Worm (Caenorhabditis elegans) whole organism, midembryonic: ENCODE data around the gene peli-1.
A peak's percentile ranks its signal among the peaks of the same experiment; 100 is the strongest.
"Not testable (repeated sequence)": the region's sequence is repeated elsewhere in the genome, so short reads cannot be mapped to it uniquely, and the experiment has no call there.

ENCODE experiments used
- T22C8.4 ChIP-seq: fragments of 200-800 bp; sonication (Bioruptor generic); IDR thresholded peaks from 2 replicates; pipeline ENCODE4 v1.3.6; 2022; ENCODE audit warnings: missing genetic modification characterization, missing compliant biosample characterization
- cog-1 ChIP-seq: sonication (generic microtip); optimal IDR thresholded peaks from 2 replicates; lab custom pipeline; 2016; ENCODE audit warnings: missing genetic modification characterization, missing compliant biosample characterization
- flt-1 ChIP-seq: fragments of 200-800 bp; sonication (Bioruptor generic); IDR thresholded peaks from 2 replicates; pipeline ENCODE4 v1.3.6; 2022; ENCODE audit warnings: missing genetic modification characterization, missing compliant biosample characterization
- klf-2 ChIP-seq: fragments of 200-800 bp; sonication (Bioruptor generic); conservative IDR thresholded peaks from 2 replicates; pipeline ENCODE4 v1.3.6; 2022; ENCODE audit warnings: missing genetic modification reagents, missing genetic modification characterization, missing compliant biosample characterization
- med-1 ChIP-seq: sonication (generic microtip); optimal IDR thresholded peaks from 2 replicates; lab custom pipeline; 2017; ENCODE audit warnings: missing genetic modification characterization, mild to moderate bottlenecking, missing compliant biosample characterization, antibody characterized with exemption, missing genetic modification reagents; ENCODE audit not compliant: insufficient read depth
- ref-1 ChIP-seq: fragments of 200-800 bp; sonication (Bioruptor generic); conservative IDR thresholded peaks from 2 replicates; pipeline ENCODE4 v1.3.6; 2022; ENCODE audit warnings: missing genetic modification reagents, missing genetic modification characterization, missing compliant biosample characterization
- tab-1 ChIP-seq: fragments of 200-800 bp; sonication (Bioruptor generic); IDR thresholded peaks from 2 replicates; pipeline ENCODE4 v1.3.6; 2022; ENCODE audit warnings: missing genetic modification characterization, missing compliant biosample characterization
- ztf-23 ChIP-seq: fragments of 200-800 bp; sonication (Bioruptor generic); IDR thresholded peaks from 2 replicates; pipeline ENCODE4 v1.3.6; 2022; ENCODE audit warnings: missing genetic modification reagents, missing genetic modification characterization, missing compliant biosample characterization
- ztf-29 ChIP-seq: fragments of 200-800 bp; sonication (Bioruptor generic); IDR thresholded peaks from 2 replicates; pipeline ENCODE4 v1.3.6; 2022; ENCODE audit warnings: missing genetic modification reagents, missing genetic modification characterization, missing compliant biosample characterization

The peli-1 gene

DNA sequence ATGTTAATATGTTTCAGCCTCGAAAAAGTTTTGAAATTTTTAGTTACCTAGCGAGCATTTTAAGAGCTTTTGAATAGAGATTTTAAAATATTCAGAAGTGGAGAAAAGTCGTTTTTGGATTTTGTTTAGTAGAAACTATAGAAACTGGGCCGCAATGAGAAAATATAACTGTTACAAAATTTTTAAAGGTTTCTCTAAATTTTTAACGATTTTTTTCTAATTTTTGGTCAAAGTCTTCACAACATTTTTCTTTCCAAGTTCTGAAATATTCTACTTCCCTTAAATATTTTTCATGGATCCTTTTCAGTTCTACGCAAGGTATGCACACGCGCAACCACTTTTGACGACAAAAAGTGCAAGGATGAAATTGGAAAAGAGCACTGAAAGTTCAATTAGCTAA, at the start of gene peli-1:
Gene peli-1 (plus strand): TSS at position 301 of the 400 bp plus-strand sequence.
- TF ChIP-seq klf-2 (no peak), ztf-23 (GFP tag; lab: Robert Waterston, UW) (no peak), ref-1 (GFP tag; lab: Robert Waterston, UW) (no peak), ztf-29 (GFP tag; lab: Robert Waterston, UW) (no peak), tab-1 (no peak), cog-1 (tag; lab: Kevin White, UChicago) (no peak), T22C8.4 (GFP tag; lab: Robert Waterston, UW) (no peak), flt-1 (GFP tag; lab: Robert Waterston, UW) (no peak), med-1 (GFP tag; lab: Kevin White, UChicago) (no peak)

ce11 chrV:5660604-5661209, 44.9 kb upstream of the peli-1 start, which contains the start of the genes mut-14 and C14C11.2:
Gene mut-14 (minus strand): TSS chrV:5660704.
Gene C14C11.2 (plus strand): TSS chrV:5661159.
- TF ChIP-seq tab-1 (no peak), flt-1 (GFP tag; lab: Robert Waterston, UW) (no peak), cog-1 (tag; lab: Kevin White, UChicago) (no peak), ztf-29 (GFP tag; lab: Robert Waterston, UW) (no peak), T22C8.4 (GFP tag; lab: Robert Waterston, UW) (no peak), ztf-23 (GFP tag; lab: Robert Waterston, UW) (no peak), med-1 (GFP tag; lab: Kevin White, UChicago) (no peak), ref-1 (GFP tag; lab: Robert Waterston, UW) (no peak), klf-2 (no peak)

- not testable (repeated sequence) for TF ChIP-seq med-1 (GFP tag; lab: Kevin White, UChicago); ztf-29 (GFP tag; lab: Robert Waterston, UW); T22C8.4 (GFP tag; lab: Robert Waterston, UW)
Observed at ce11 chrV:5663317-5663716, 42.3 kb upstream of the peli-1 start, which contains the start of gene C14C11.1. Gene C14C11.1 (plus strand): TSS chrV:5663617.

DNA sequence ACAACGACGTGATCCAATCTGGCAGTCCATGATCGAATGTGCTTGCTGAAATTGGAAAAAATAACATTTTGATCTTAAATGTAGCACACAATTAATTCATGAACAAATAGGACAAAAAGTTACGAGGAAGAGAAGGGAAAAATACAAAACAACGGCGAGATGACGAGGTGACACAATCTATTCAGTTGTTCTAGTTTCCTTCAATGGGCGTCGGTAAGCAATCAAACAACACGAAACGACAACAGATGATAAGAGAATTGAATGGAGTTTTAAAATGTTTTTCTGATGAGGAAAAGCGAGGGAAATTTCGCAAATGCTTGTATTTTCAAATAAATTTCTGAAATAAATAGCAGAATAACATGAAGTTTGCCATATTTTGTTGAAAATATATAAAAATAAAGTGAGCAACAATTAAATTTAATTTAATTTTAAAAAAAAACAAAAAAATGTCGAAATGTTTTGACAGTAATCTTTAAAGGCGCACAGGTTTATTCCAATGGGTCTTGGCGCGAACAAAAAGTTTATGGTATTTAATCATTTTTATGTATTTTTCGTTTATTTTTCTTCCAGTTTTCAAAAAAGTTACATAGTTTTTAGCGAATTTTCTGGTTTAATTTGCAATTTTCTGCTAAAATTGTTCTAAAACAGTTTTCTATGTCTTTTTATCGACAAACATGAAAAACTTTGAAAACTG, 39.4 kb upstream of the peli-1 start, which contains the start of gene C14C11.7:
Gene C14C11.7 (minus strand): TSS at position 51 of the 694 bp plus-strand sequence.
- no peak for TF ChIP-seq ztf-29 (GFP tag; lab: Robert Waterston, UW)
- TF ChIP-seq ztf-23 (GFP tag; lab: Robert Waterston, UW): no peak
- no peak for TF ChIP-seq T22C8.4 (GFP tag; lab: Robert Waterston, UW)
- TF ChIP-seq flt-1 (GFP tag; lab: Robert Waterston, UW): no peak
- TF ChIP-seq med-1 (GFP tag; lab: Kevin White, UChicago): no peak
- TF ChIP-seq ref-1 (GFP tag; lab: Robert Waterston, UW): no peak
- no peak for TF ChIP-seq cog-1 (tag; lab: Kevin White, UChicago)
- TF ChIP-seq klf-2: no peak
- no peak for TF ChIP-seq tab-1

- no peak for TF ChIP-seq ref-1 (GFP tag; lab: Robert Waterston, UW)
- no peak for TF ChIP-seq cog-1 (tag; lab: Kevin White, UChicago)
- TF ChIP-seq ztf-23 (GFP tag; lab: Robert Waterston, UW): no peak
- peak; percentile 42; the same call in 1 of the 2 replicates for TF ChIP-seq flt-1 (GFP tag; lab: Robert Waterston, UW)
Observed at ce11 chrV:5667337-5667736, 38.3 kb upstream of the peli-1 start.

DNA sequence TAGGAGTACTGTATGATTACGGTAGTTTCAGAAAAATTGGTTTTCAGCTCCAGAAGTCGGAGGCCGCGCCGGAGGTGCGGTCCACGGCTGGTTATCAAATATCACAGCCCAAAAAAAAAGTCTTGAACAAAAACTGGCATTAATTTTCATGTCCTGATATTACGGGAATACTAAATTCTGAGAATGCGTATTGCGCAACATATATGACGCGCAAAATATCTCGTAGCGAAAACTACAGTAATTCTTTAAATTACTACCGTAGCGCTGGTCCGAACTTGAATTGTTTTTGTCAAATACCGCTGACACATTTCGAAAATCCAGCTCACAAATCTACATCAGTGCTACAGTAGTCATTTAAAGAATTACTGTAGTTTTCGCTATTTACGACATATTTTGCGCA, 36.6 kb upstream of the peli-1 start:
- TF ChIP-seq tab-1: no peak
- TF ChIP-seq ztf-29 (GFP tag; lab: Robert Waterston, UW): no peak
- TF ChIP-seq T22C8.4 (GFP tag; lab: Robert Waterston, UW): no peak
- no peak for TF ChIP-seq ztf-23 (GFP tag; lab: Robert Waterston, UW)
- no peak for TF ChIP-seq flt-1 (GFP tag; lab: Robert Waterston, UW)
- TF ChIP-seq ref-1 (GFP tag; lab: Robert Waterston, UW): no peak
- no peak for TF ChIP-seq klf-2
- TF ChIP-seq cog-1 (tag; lab: Kevin White, UChicago): no peak

DNA sequence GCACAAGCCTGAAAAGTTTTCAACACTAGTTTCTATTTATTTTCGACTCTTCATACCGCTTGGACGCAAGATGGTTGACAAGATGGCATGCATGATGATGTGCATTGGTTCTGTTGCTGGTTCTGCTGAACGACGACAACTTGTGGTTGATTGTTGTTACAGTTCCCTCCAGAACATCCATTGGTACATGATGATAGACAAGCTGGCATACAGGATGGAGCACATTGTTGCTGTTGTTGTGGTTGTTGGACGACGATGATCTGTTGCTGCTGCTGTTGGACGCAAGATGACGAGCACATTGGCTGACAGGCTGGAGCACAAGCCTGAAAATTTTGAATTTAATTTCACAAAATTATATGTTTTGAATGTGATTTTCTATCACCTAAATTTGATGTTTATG, 33.3 kb upstream of the peli-1 start:
- no peak for TF ChIP-seq tab-1
- no peak for TF ChIP-seq klf-2
- TF ChIP-seq ztf-23 (GFP tag; lab: Robert Waterston, UW): no peak
- TF ChIP-seq med-1 (GFP tag; lab: Kevin White, UChicago): no peak
- TF ChIP-seq flt-1 (GFP tag; lab: Robert Waterston, UW): no peak
- TF ChIP-seq ztf-29 (GFP tag; lab: Robert Waterston, UW): no peak
- no peak for TF ChIP-seq T22C8.4 (GFP tag; lab: Robert Waterston, UW)
- no peak for TF ChIP-seq ref-1 (GFP tag; lab: Robert Waterston, UW)
- TF ChIP-seq cog-1 (tag; lab: Kevin White, UChicago): no peak

DNA sequence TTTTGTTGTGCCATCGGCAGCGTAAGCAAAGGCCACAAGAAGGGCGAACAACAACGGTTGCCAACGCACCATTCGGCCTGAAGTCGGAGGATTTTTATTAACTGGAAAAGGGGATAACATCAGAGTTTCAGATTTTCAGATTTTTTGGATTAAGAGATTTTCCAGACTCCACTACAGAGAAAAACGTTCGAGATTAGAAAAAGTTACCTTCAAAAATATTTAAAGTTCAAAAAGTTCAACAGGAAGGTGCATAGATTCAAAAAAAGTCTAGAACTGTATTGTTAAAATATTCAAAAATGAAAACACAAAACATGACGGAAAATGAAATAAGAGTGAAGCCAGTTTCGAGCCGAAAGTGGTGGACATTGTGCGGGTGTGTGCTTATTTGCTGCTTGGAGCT, 29.6 kb upstream of the peli-1 start, which contains the start of gene pqn-13:
Gene pqn-13 (minus strand): TSS at position 101 of the 400 bp plus-strand sequence.
- TF ChIP-seq cog-1 (tag; lab: Kevin White, UChicago): no peak
- TF ChIP-seq ztf-23 (GFP tag; lab: Robert Waterston, UW): no peak
- TF ChIP-seq ref-1 (GFP tag; lab: Robert Waterston, UW): no peak
- TF ChIP-seq med-1 (GFP tag; lab: Kevin White, UChicago): no peak
- TF ChIP-seq T22C8.4 (GFP tag; lab: Robert Waterston, UW): no peak
- no peak for TF ChIP-seq tab-1
- TF ChIP-seq klf-2: no peak

DNA sequence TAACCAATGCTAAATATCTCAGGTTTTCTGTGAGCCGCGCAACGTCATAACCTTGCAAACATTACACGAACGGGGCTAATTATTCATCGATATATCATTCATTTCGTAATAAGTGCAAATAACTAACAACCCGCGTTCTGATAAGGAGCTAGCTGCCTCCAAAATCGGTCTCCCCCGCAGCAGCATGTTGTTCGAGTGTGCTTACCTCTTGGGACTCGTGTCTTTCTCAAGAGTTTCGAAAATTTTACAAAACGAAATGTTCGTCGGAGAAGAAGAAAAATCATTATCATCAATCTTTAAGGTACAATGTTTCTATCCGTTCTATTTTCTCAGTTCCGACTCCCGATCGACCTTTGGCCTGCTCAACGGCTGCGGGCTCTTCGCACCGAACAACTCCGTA, 27.7 kb upstream of the peli-1 start:
- TF ChIP-seq ztf-29 (GFP tag; lab: Robert Waterston, UW) (no peak), ref-1 (GFP tag; lab: Robert Waterston, UW) (no peak), klf-2 (no peak), T22C8.4 (GFP tag; lab: Robert Waterston, UW) (no peak), ztf-23 (GFP tag; lab: Robert Waterston, UW) (no peak), flt-1 (GFP tag; lab: Robert Waterston, UW) (no peak), cog-1 (tag; lab: Kevin White, UChicago) (no peak), med-1 (GFP tag; lab: Kevin White, UChicago) (no peak), tab-1 (no peak)
